Worm (Caenorhabditis elegans): ENCODE results near the gene T01E8.8.

- TF ChIP-seq elt-1 (tag; optimal IDR thresholded peaks at IDR 0.05) (no peak), ztf-11 (tag; optimal IDR thresholded peaks at IDR 0.05) (no peak), aly-2 (tag; optimal IDR thresholded peaks at IDR 0.05) (no peak), nhr-129 (tag; optimal IDR thresholded peaks at IDR 0.05) (no peak), sma-3 (GFP tag; optimal IDR thresholded peaks at IDR 0.05) (no peak), unc-39 (tag; optimal IDR thresholded peaks at IDR 0.05) (no peak), unc-62 (GFP tag; optimal IDR thresholded peaks at IDR 0.05) (no peak), skn-1 (tag; optimal IDR thresholded peaks at IDR 0.05) (no peak), ceh-82 (tag; optimal IDR thresholded peaks at IDR 0.05) (no peak), lin-13 (GFP tag; optimal IDR thresholded peaks at IDR 0.05) (no peak), egl-27 (tag; optimal IDR thresholded peaks at IDR 0.05) (no peak), lin-11 (tag; optimal IDR thresholded peaks at IDR 0.05) (no peak), lin-39 (tag; optimal IDR thresholded peaks at IDR 0.05) (no peak), nhr-25 (tag; optimal IDR thresholded peaks at IDR 0.05) (no peak)
Observed at ce11 chrII:10206425-10206824, 24.6 kb upstream of the T01E8.8 start, which contains the start of gene T01E8.1.

All from whole organism, L2 larva.